Worm (Caenorhabditis elegans) whole organism, L3 larva: Measurements from ENCODE around the gene C17A2.2.
A peak's percentile ranks its signal among the peaks of the same experiment; 100 is the strongest.

Experiments used
- R02D3.7 ChIP-seq: fragments of 150-350 bp; optimal IDR thresholded peaks from 2 replicates; lab custom pipeline; 2014; ENCODE audit warnings: missing biosample characterization, missing genetic modification characterization
- ZK546.5 ChIP-seq: sonication (generic microtip); optimal IDR thresholded peaks from 2 replicates; lab custom pipeline; 2017; ENCODE audit warnings: missing biosample characterization, missing genetic modification characterization
- aly-2 ChIP-seq: fragments of 150-350 bp; optimal IDR thresholded peaks from 2 replicates; lab custom pipeline; 2014; ENCODE audit warnings: missing biosample characterization, missing genetic modification characterization
- ceh-28 ChIP-seq: fragments of 150-350 bp; optimal IDR thresholded peaks from 2 replicates; lab custom pipeline; 2014; ENCODE audit warnings: missing biosample characterization, missing genetic modification reagents, missing genetic modification characterization
- ceh-82 ChIP-seq: fragments of 150-350 bp; optimal IDR thresholded peaks from 2 replicates; lab custom pipeline; 2014; ENCODE audit warnings: missing biosample characterization, missing genetic modification characterization
- daf-12 ChIP-seq: fragments of 150-350 bp; optimal IDR thresholded peaks from 2 replicates; lab custom pipeline; 2014; ENCODE audit warnings: missing biosample characterization, missing genetic modification reagents, missing genetic modification characterization
- egl-27 ChIP-seq: sonication (generic microtip); optimal IDR thresholded peaks from 4 replicates; lab custom pipeline; 2017; ENCODE audit warnings: missing biosample characterization, missing genetic modification reagents, missing genetic modification characterization
- egl-5 ChIP-seq: fragments of 150-350 bp; optimal IDR thresholded peaks from 2 replicates; lab custom pipeline; 2017; ENCODE audit warnings: missing biosample characterization, missing genetic modification reagents, missing genetic modification characterization, inconsistent platforms
- elt-1 ChIP-seq: fragments of 150-350 bp; optimal IDR thresholded peaks from 2 replicates; lab custom pipeline; 2014; ENCODE audit warnings: missing biosample characterization, missing genetic modification characterization
- elt-2 ChIP-seq: sonication (generic microtip); optimal IDR thresholded peaks from 2 replicates; lab custom pipeline; 2016; ENCODE audit warnings: missing genetic modification reagents, mild to moderate bottlenecking, missing genetic modification characterization, missing compliant biosample characterization
- elt-3 ChIP-seq, 3 experiments: fragments of 150-350 bp in 1 of 3; sonication (generic microtip) in 2 of 3; optimal IDR thresholded peaks; 2 replicates in 2 of 3; 4 replicates in 1 of 3; lab custom pipeline; 2014 to 2017; ENCODE audit warnings: missing biosample characterization in 3 of 3, missing genetic modification characterization in 3 of 3
- fos-1 ChIP-seq: fragments of 150-350 bp; optimal IDR thresholded peaks from 2 replicates; lab custom pipeline; 2014; ENCODE audit warnings: missing biosample characterization, missing genetic modification characterization
- hmg-11 ChIP-seq: sonication (generic microtip); optimal IDR thresholded peaks from 2 replicates; lab custom pipeline; 2016; ENCODE audit warnings: missing genetic modification characterization, missing compliant biosample characterization
- lin-15B ChIP-seq: fragments of 150-350 bp; optimal IDR thresholded peaks from 2 replicates; lab custom pipeline; 2014; ENCODE audit warnings: missing biosample characterization, missing genetic modification characterization
- lin-39 ChIP-seq: fragments of 150-350 bp; optimal IDR thresholded peaks from 2 replicates; lab custom pipeline; 2018; ENCODE audit warnings: missing biosample characterization, missing genetic modification reagents, missing genetic modification characterization
- lsy-12 ChIP-seq: sonication (generic microtip); optimal IDR thresholded peaks from 2 replicates; lab custom pipeline; 2016; ENCODE audit warnings: mild to moderate bottlenecking, missing genetic modification characterization, missing compliant biosample characterization
- nfya-1 ChIP-seq: sonication (generic microtip); optimal IDR thresholded peaks from 2 replicates; lab custom pipeline; 2017; ENCODE audit warnings: missing genetic modification characterization, mild to moderate bottlenecking, missing compliant biosample characterization, antibody characterized with exemption, moderate library complexity; ENCODE audit not compliant: insufficient read depth
- nhr-11 ChIP-seq: fragments of 150-350 bp; optimal IDR thresholded peaks from 2 replicates; lab custom pipeline; 2014; ENCODE audit warnings: missing biosample characterization, missing genetic modification characterization
- nhr-23 ChIP-seq: fragments of 150-350 bp; optimal IDR thresholded peaks from 2 replicates; lab custom pipeline; 2014; ENCODE audit warnings: missing biosample characterization, missing genetic modification reagents, missing genetic modification characterization
- nhr-237 ChIP-seq: fragments of 150-350 bp; optimal IDR thresholded peaks from 2 replicates; lab custom pipeline; 2014; ENCODE audit warnings: missing biosample characterization, missing genetic modification characterization
- nhr-25 ChIP-seq: sonication (generic microtip); optimal IDR thresholded peaks from 2 replicates; lab custom pipeline; 2017; ENCODE audit warnings: missing biosample characterization, missing genetic modification characterization
- nhr-28 ChIP-seq: fragments of 150-350 bp; optimal IDR thresholded peaks from 2 replicates; lab custom pipeline; 2014; ENCODE audit warnings: missing biosample characterization, missing genetic modification characterization
- nhr-43 ChIP-seq: sonication (generic microtip); optimal IDR thresholded peaks from 2 replicates; lab custom pipeline; 2016; ENCODE audit warnings: mild to moderate bottlenecking, missing genetic modification characterization, missing compliant biosample characterization; ENCODE audit not compliant: poor library complexity, severe bottlenecking
- nhr-76 ChIP-seq: fragments of 150-350 bp; sonication (generic microtip); optimal IDR thresholded peaks from 5 replicates; lab custom pipeline; 2014; ENCODE audit warnings: missing biosample characterization, missing genetic modification characterization
- nhr-77 ChIP-seq: fragments of 150-350 bp; optimal IDR thresholded peaks from 2 replicates; lab custom pipeline; 2014; ENCODE audit warnings: missing biosample characterization, missing genetic modification characterization
- pha-4 ChIP-seq: fragments of 150-350 bp; optimal IDR thresholded peaks from 2 replicates; lab custom pipeline; 2014; ENCODE audit warnings: missing biosample characterization, missing genetic modification reagents, missing genetic modification characterization
- pqm-1 ChIP-seq: fragments of 150-350 bp; optimal IDR thresholded peaks from 2 replicates; lab custom pipeline; 2017; ENCODE audit warnings: missing biosample characterization, missing genetic modification characterization, inconsistent platforms
- skn-1 ChIP-seq: fragments of 150-350 bp; optimal IDR thresholded peaks from 2 replicates; lab custom pipeline; 2014; ENCODE audit warnings: missing biosample characterization, missing genetic modification characterization
- tbx-2 ChIP-seq: sonication (generic microtip); optimal IDR thresholded peaks from 2 replicates; lab custom pipeline; 2016; ENCODE audit warnings: mild to moderate bottlenecking, missing genetic modification characterization, missing compliant biosample characterization
- ztf-4 ChIP-seq: fragments of 150-350 bp; optimal IDR thresholded peaks from 2 replicates; lab custom pipeline; 2014; ENCODE audit warnings: missing biosample characterization, missing genetic modification characterization

C17A2.2 gene

ce11 chrII:3878330-3878729 is 32.2 kb downstream of the C17A2.2 start, which contains the start of gene srh-250:
Gene srh-250 (plus strand): TSS chrII:3878630.
- TF ChIP-seq elt-3 (tag; optimal IDR thresholded peaks at IDR 0.05; lab: Kevin White, UChicago), result no peak

ce11 chrII:3879945-3880344 is 33.8 kb downstream of the C17A2.2 start, which contains the start of gene nhr-166:
Gene nhr-166 (plus strand): TSS chrII:3880245.
- TF ChIP-seq nfya-1 (tag; lab: Kevin White, UChicago) (no peak), nhr-25 (no peak), pha-4 (tag; lab: Kevin White, UChicago) (no peak), ceh-82 (tag; lab: Kevin White, UChicago) (no peak), nhr-77 (tag; lab: Kevin White, UChicago) (no peak), lsy-12 (no peak), elt-2 (tag; lab: Kevin White, UChicago) (no peak), elt-3 (tag; optimal IDR thresholded peaks at IDR 0.05; lab: Kevin White, UChicago) (no peak), ceh-28 (tag; lab: Kevin White, UChicago) (no peak), nhr-43 (tag; lab: Kevin White, UChicago) (no peak), egl-27 (tag; lab: Kevin White, UChicago) (no peak)

DNA sequence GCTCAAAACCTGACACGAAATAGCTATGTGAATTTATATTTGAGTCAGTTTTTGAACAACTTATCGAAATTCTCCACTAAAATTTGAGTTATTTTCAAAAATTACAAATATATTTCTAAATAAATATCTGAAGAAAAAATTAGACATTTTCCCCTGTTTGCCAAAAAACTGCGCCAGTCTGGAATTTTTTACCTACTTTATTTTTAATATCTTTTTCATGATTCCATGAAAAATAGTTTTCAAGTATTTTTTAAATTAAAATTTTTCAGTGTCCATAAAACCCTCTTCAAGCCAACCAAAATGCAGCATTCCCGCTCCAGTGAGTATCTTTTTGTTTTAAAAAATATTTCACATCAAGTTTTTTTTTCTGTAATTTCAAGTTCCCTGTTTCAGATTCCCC is 45.0 kb downstream of the C17A2.2 start, which contains the start of gene F53C3.8:
Gene F53C3.8, plus strand, starts transcription at position 301 of the 400 bp plus-strand sequence.
- TF ChIP-seq nhr-76 (tag; lab: Kevin White, UChicago) (no peak), tbx-2 (no peak), aly-2 (tag; lab: Kevin White, UChicago) (no peak), lin-39 (tag; lab: Kevin White, UChicago) (no peak), ZK546.5 (tag; lab: Kevin White, UChicago) (no peak), hmg-11 (tag; lab: Kevin White, UChicago) (no peak), nhr-11 (tag; lab: Kevin White, UChicago) (no peak), ztf-4 (tag; lab: Kevin White, UChicago) (no peak), pha-4 (tag; lab: Kevin White, UChicago) (no peak), daf-12 (no peak), R02D3.7 (tag; lab: Kevin White, UChicago) (no peak), nfya-1 (tag; lab: Kevin White, UChicago) (no peak), nhr-23 (tag; lab: Kevin White, UChicago) (no peak), nhr-237 (tag; lab: Kevin White, UChicago) (no peak)

DNA sequence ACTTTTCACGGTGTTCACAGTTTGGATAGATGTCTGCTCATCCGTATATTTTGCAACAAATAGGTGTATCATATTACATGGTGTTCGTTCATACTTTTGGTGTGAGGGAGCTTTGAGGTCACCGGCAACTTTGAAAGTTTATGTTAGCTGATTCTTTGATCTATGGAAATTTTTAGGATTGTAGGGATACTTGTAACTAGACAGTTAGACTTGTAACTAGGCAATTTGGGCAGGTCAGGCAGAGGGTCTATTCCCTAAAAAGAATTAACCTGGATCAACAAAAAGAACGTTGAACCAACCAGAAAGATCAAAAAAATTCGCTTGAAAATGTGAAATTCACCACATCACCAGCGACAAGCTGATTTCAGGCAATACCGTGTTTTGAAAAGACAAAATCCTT is 47.8 kb downstream of the C17A2.2 start:
- TF ChIP-seq elt-1 (tag; lab: Kevin White, UChicago), result no peak
- TF ChIP-seq egl-27 (tag; lab: Kevin White, UChicago), result no peak
- TF ChIP-seq fos-1 (tag; lab: Kevin White, UChicago), result no peak
- no peak for TF ChIP-seq nfya-1 (tag; lab: Kevin White, UChicago)
- no peak for TF ChIP-seq R02D3.7 (tag; lab: Kevin White, UChicago)
- TF ChIP-seq pha-4 (tag; lab: Kevin White, UChicago), result no peak
- no peak for TF ChIP-seq nhr-77 (tag; lab: Kevin White, UChicago)
- TF ChIP-seq nhr-28 (tag; lab: Kevin White, UChicago), result no peak
- no peak for TF ChIP-seq nhr-76 (tag; lab: Kevin White, UChicago)
- no peak for TF ChIP-seq lin-15B

DNA sequence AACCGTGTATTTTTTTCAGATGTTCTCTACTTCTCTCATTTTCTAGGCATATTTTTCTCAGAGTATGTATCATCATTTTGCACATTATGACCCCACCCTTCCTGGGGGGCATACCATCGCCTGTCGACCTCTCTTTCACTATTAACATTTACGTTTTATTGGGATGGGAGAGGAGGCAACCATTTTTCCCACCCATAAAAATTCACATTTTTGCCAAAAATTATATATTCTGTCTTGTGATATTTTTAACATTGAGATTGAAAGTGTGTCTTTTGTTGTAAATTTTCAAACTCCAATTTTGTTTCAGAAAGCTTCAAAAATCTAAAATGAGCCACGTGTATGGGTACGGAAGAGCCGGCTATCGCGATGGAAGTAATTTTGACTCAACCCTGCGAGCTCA is 48.6 kb downstream of the C17A2.2 start, which contains the start of gene F53C3.7:
Gene F53C3.7, plus strand, starts transcription at position 301 of the 400 bp plus-strand sequence.
- no peak for TF ChIP-seq nhr-25
- TF ChIP-seq, all 47 proteins: peak for 0

DNA sequence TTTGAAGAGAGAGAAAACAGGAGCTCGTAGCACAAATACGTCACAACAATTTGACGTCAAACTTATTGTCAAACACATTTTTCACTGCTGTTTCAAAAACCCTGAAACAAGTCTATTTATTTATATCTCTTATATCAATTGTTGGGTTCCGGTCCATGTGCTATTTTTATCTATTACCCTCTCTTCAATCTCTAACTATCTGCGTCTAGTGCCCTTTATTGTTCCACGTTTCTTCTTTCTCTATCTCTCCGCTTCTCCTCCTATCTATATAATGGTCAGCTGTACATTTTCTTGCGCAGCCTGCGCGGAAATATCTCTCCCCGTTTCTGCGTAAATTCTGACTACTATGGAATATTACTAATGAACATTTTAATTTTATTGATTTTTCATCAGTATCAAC is 50.8 kb downstream of the C17A2.2 start:
- TF ChIP-seq nhr-23 (tag; lab: Kevin White, UChicago) (peak; percentile 23), egl-27 (tag; lab: Kevin White, UChicago) (no peak), skn-1 (no peak), nhr-77 (tag; lab: Kevin White, UChicago) (no peak), nhr-25 (no peak), pqm-1 (no peak), elt-2 (tag; lab: Kevin White, UChicago) (no peak), egl-5 (tag; lab: Kevin White, UChicago) (peak; percentile 13), ztf-4 (tag; lab: Kevin White, UChicago) (no peak), nhr-11 (tag; lab: Kevin White, UChicago) (no peak), pha-4 (tag; lab: Kevin White, UChicago) (peak; percentile 52), nhr-43 (tag; lab: Kevin White, UChicago) (peak; percentile 1), nfya-1 (tag; lab: Kevin White, UChicago) (peak; percentile 61), ceh-28 (tag; lab: Kevin White, UChicago) (peak; percentile 38)
- TF ChIP-seq, all 47 proteins: peak for 6
